Fruit fly (Drosophila melanogaster) whole organism, adult: ENCODE measurements around the gene trp.
"Not testable (repeated sequence)": the region's sequence is repeated elsewhere in the genome, so short reads cannot be mapped to it uniquely, and the experiment has no call there.

ENCODE experiments used
- CG11617 ChIP-seq: fragments of 200-800 bp; sonication (Bioruptor generic); optimal IDR thresholded peaks from 2 replicates; lab custom pipeline; 2017; ENCODE audit warnings: mild to moderate bottlenecking, missing biosample characterization, missing genetic modification reagents, missing genetic modification characterization
- CG12768 ChIP-seq: fragments of 200-800 bp; sonication (Bioruptor generic); optimal IDR thresholded peaks from 2 replicates; lab custom pipeline; 2017; ENCODE audit warnings: missing biosample characterization, missing genetic modification characterization, mild to moderate bottlenecking, moderate library complexity, missing genetic modification reagents
- CG14711 ChIP-seq: fragments of 200-800 bp; sonication (Bioruptor generic); optimal IDR thresholded peaks from 2 replicates; lab custom pipeline; 2018; ENCODE audit warnings: missing biosample characterization, mild to moderate bottlenecking, missing genetic modification characterization, moderate library complexity
- CG1620 ChIP-seq: fragments of 200-800 bp; sonication (Bioruptor generic); optimal IDR thresholded peaks from 2 replicates; lab custom pipeline; 2016; ENCODE audit warnings: missing biosample characterization, missing genetic modification characterization
- CG33017 ChIP-seq: fragments of 200-800 bp; sonication (Bioruptor generic); optimal IDR thresholded peaks from 2 replicates; lab custom pipeline; 2018; ENCODE audit warnings: missing biosample characterization, mild to moderate bottlenecking, missing genetic modification characterization, moderate library complexity
- CG5204 ChIP-seq: fragments of 200-800 bp; sonication (Bioruptor generic); optimal IDR thresholded peaks from 2 replicates; lab custom pipeline; 2016; ENCODE audit warnings: missing biosample characterization, missing genetic modification characterization
- CG7045 ChIP-seq: fragments of 200-800 bp; sonication (Bioruptor generic); optimal IDR thresholded peaks from 2 replicates; lab custom pipeline; 2017; ENCODE audit warnings: missing biosample characterization, mild to moderate bottlenecking, missing genetic modification characterization
- CG7101 ChIP-seq: fragments of 200-800 bp; sonication (Bioruptor generic); optimal IDR thresholded peaks from 2 replicates; lab custom pipeline; 2018; ENCODE audit warnings: missing biosample characterization, mild to moderate bottlenecking, missing genetic modification characterization, moderate library complexity
- Clk ChIP-seq: fragments of 200-800 bp; sonication (Bioruptor generic); optimal IDR thresholded peaks from 2 replicates; lab custom pipeline; 2017; ENCODE audit warnings: missing biosample characterization, missing genetic modification characterization
- Crg-1 ChIP-seq: fragments of 200-800 bp; sonication (Bioruptor generic); optimal IDR thresholded peaks from 2 replicates; lab custom pipeline; 2016; ENCODE audit warnings: missing biosample characterization, missing genetic modification characterization
- Hr96 ChIP-seq: fragments of 200-800 bp; sonication (Bioruptor generic); optimal IDR thresholded peaks from 2 replicates; lab custom pipeline; 2016; ENCODE audit warnings: missing biosample characterization, missing genetic modification characterization
- Mnt ChIP-seq: fragments of 200-800 bp; sonication (Bioruptor generic); optimal IDR thresholded peaks from 2 replicates; lab custom pipeline; 2016; ENCODE audit warnings: missing biosample characterization, mild to moderate bottlenecking, missing genetic modification characterization
- bab1 ChIP-seq: fragments of 200-800 bp; sonication (Bioruptor generic); optimal IDR thresholded peaks from 3 replicates; lab custom pipeline; 2019; ENCODE audit warnings: missing biosample characterization, mild to moderate bottlenecking, missing genetic modification characterization, moderate library complexity
- cic ChIP-seq: fragments of 200-800 bp; sonication (Bioruptor generic); optimal IDR thresholded peaks from 2 replicates; lab custom pipeline; 2017; ENCODE audit warnings: missing biosample characterization, mild to moderate bottlenecking, missing genetic modification characterization, moderate library complexity
- cnc ChIP-seq, 2 experiments: fragments of >200 bp; optimal IDR thresholded peaks; 2 replicates each; lab custom pipeline; 2017
- kay ChIP-seq: fragments of 200-800 bp; sonication (Bioruptor generic); peaks from one replicate; lab custom pipeline; 2016; ENCODE audit warnings: missing biosample characterization, missing genetic modification characterization, borderline replicate concordance
- ovo ChIP-seq: fragments of 200-800 bp; sonication (Bioruptor generic); optimal IDR thresholded peaks from 2 replicates; lab custom pipeline; 2016; ENCODE audit warnings: missing biosample characterization, missing genetic modification characterization
- pad ChIP-seq: fragments of 200-800 bp; sonication (Bioruptor generic); optimal IDR thresholded peaks from 3 replicates; lab custom pipeline; 2017; ENCODE audit warnings: missing biosample characterization, missing genetic modification characterization, mild to moderate bottlenecking, moderate library complexity, missing genetic modification reagents
- tj ChIP-seq: fragments of 200-800 bp; sonication (Bioruptor generic); optimal IDR thresholded peaks from 3 replicates; lab custom pipeline; 2017; ENCODE audit warnings: missing biosample characterization, mild to moderate bottlenecking, missing genetic modification characterization, moderate library complexity
- toe ChIP-seq: fragments of 200-800 bp; sonication (Bioruptor generic); optimal IDR thresholded peaks from 2 replicates; lab custom pipeline; 2016; ENCODE audit warnings: missing biosample characterization, missing genetic modification characterization

The trp gene

DNA sequence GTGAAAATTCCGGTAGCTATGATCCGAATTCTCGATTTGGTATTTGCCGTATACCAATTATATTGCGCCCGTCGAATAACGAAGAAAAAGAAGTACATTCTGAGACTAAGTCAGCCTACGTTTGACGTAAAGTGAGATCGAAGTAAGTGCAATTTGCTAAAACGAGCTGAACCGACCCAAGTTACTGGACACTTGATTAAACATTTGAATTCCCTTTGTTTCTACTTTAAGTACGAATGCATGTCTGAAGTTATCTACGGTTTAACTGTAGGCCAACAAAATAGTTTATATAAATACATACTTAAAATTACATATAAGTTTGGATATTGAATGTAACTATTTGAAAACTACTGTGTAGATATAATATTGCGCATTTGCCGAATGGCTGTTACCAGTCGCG is 10.2 kb upstream of the trp start, which contains the start of gene alpha-Man-Ic:
TSS of gene alpha-Man-Ic (minus strand) at position 101 of the 400 bp plus-strand sequence.
- TF ChIP-seq CG12768 (GFP tag; lab: Kevin White, UChicago) (no peak), Clk (GFP tag; lab: Kevin White, UChicago) (no peak), CG33017 (tag; lab: Kevin White, UChicago) (no peak), ovo (GFP tag; lab: Kevin White, UChicago) (no peak), CG7045 (GFP tag; lab: Kevin White, UChicago) (no peak), cic (GFP tag; lab: Kevin White, UChicago) (no peak), cnc (optimal IDR thresholded peaks at IDR 0.05; lab: Kevin White, UChicago) (no peak), toe (GFP tag; lab: Kevin White, UChicago) (no peak), tj (no peak), Hr96 (GFP tag; lab: Kevin White, UChicago) (no peak), kay (GFP tag; lab: Kevin White, UChicago) (no peak), CG14711 (no peak), CG11617 (GFP tag; lab: Kevin White, UChicago) (no peak)

DNA sequence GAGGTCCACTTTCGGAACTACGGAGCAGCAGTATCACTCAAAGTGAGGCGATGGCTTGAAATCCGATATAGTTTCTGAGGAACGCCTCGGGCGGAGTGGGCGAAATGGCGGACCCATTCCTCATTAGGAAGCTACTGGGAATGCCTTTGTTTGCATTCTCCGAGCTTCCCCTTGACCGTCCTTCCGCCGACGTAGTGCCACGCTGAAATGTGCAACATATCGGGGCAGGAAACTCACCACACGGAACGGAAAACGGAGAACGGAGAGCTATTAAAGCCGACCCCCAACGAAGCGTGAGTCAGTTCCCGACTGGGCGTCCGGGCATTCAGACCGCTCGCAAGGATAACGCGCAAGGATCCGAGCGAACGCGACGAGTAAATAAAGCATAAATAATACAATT is 6.9 kb upstream of the trp start, which contains the start of gene CG15522:
TSS of gene CG15522 (plus strand) at position 301 of the 400 bp plus-strand sequence.
- TF ChIP-seq ovo (GFP tag; lab: Kevin White, UChicago): no peak
- TF ChIP-seq pad (GFP tag; lab: Kevin White, UChicago): no peak
- no peak for TF ChIP-seq tj
- no peak for TF ChIP-seq kay (GFP tag; lab: Kevin White, UChicago)
- no peak for TF ChIP-seq Hr96 (GFP tag; lab: Kevin White, UChicago)
- no peak for TF ChIP-seq Mnt (GFP tag; lab: Kevin White, UChicago)
- TF ChIP-seq CG7101: no peak
- TF ChIP-seq Clk (GFP tag; lab: Kevin White, UChicago): no peak
- no peak for TF ChIP-seq bab1 (GFP tag; lab: Kevin White, UChicago)
- no peak for TF ChIP-seq toe (GFP tag; lab: Kevin White, UChicago)

DNA sequence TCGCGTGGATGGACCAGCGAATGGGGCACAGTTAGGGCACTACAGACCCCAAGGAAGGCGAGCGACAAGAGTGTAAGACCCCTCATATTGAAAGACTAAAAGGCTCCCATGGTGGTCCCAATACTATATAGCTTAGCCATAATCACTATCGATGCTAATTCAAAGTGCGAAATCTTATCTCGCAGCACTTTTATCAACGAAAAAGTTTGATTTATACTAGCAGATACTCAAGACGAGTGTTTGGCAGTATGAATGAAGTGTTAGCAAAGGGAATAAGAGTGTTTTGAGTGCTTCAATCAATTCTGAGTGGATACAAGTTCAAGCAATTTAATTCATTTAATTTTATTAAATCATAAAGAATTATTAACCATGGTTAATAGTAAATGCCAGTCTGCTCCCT is 6.0 kb upstream of the trp start, which contains the start of gene Jon99Ci:
TSS of gene Jon99Ci (minus strand) at position 101 of the 400 bp plus-strand sequence.
- TF ChIP-seq CG12768 (GFP tag; lab: Kevin White, UChicago) (no peak), Hr96 (GFP tag; lab: Kevin White, UChicago) (no peak), pad (GFP tag; lab: Kevin White, UChicago) (no peak), Clk (GFP tag; lab: Kevin White, UChicago) (no peak), CG11617 (GFP tag; lab: Kevin White, UChicago) (no peak), CG7045 (GFP tag; lab: Kevin White, UChicago) (no peak), cic (GFP tag; lab: Kevin White, UChicago) (peak; percentile 64)

DNA sequence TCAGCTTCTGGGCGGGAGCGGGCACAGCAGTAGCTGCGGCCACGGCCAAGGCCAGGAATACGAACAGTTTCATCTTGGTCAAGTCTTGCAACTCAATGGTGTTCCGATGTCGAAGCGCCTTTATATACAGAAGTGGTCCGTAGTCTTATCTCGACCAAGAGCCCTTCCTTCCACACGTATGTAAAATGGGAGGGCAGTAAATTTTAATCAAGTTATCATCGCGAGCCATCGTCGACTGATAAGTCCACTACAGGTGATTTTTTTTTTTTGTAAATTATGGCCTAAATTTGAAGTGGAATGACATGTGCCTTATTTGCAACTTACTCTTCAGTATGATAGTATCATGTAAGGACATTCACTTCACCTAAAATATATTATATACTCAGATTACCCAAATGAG is 4.4 kb upstream of the trp start, which contains the start of gene Jon99Cii:
TSS of gene Jon99Cii (minus strand) at position 101 of the 400 bp plus-strand sequence.
- TF ChIP-seq CG7045 (GFP tag; lab: Kevin White, UChicago); CG5204; CG7101: not testable (repeated sequence)

DNA sequence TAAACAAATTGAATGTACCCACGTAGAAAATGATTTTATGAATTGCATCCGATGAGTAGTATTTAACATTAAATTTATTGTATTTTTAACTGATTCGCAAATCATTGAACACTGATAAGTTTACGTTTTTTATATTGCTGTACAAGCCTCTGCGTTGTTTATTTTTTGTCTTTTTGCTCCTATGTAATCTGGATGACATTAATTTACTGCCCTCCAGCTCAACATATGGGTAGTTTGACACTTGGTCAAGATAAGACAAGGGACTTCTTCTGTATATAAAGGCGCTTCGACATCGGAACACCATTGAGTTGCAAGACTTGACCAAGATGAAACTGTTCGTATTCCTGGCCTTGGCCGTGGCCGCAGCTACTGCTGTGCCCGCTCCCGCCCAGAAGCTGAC is 1.8 kb upstream of the trp start, which contains the start of gene Jon99Ciii:
TSS of gene Jon99Ciii (plus strand) at position 301 of the 400 bp plus-strand sequence.
- TF ChIP-seq CG7045, CG11617, CG1620 (GFP tag; lab: Kevin White, UChicago): not testable (repeated sequence)

DNA sequence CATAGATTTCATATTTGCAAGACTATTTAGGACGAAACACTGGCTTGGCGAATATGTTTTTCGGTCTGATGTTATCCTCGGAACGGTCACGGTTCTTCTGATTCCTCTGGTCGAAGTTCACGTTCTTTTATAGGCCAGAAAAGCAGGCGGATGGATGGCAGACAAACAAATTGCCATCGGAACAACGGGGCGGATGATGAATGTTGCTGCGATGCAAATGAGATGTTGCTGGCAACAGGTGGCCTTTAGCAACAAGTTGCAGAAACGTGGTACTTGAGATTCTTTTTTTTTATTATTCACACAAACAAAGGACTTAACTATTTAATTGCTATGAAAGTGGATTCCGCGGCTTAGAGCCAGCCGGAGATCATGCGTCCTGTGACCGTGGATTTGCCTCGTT is 5.8 kb downstream of the trp start, which contains the start of gene Capa:
TSS of gene Capa (minus strand) at position 101 of the 400 bp plus-strand sequence.
- TF ChIP-seq cnc (optimal IDR thresholded peaks at IDR 0.05; lab: Kevin White, UChicago): no peak
- no peak for TF ChIP-seq CG5204
- TF ChIP-seq toe (GFP tag; lab: Kevin White, UChicago): no peak
- no peak for TF ChIP-seq pad (GFP tag; lab: Kevin White, UChicago)
- TF ChIP-seq CG7045 (GFP tag; lab: Kevin White, UChicago): no peak
- TF ChIP-seq CG1620 (GFP tag; lab: Kevin White, UChicago): no peak
- TF ChIP-seq tj: no peak
- no peak for TF ChIP-seq ovo (GFP tag; lab: Kevin White, UChicago)
- no peak for TF ChIP-seq Crg-1 (GFP tag; lab: Kevin White, UChicago)
- no peak for TF ChIP-seq CG12768 (GFP tag; lab: Kevin White, UChicago)
- no peak for TF ChIP-seq bab1 (GFP tag; lab: Kevin White, UChicago)
- no peak for TF ChIP-seq CG11617 (GFP tag; lab: Kevin White, UChicago)
- no peak for TF ChIP-seq Clk (GFP tag; lab: Kevin White, UChicago)
- no peak for TF ChIP-seq kay (GFP tag; lab: Kevin White, UChicago)
- no peak for TF ChIP-seq Mnt (GFP tag; lab: Kevin White, UChicago)
- no peak for TF ChIP-seq Hr96 (GFP tag; lab: Kevin White, UChicago)
- no peak for TF ChIP-seq cic (GFP tag; lab: Kevin White, UChicago)
- no peak for TF ChIP-seq CG14711
- no peak for TF ChIP-seq CG33017 (tag; lab: Kevin White, UChicago)
- no peak for TF ChIP-seq CG7101
